Worm (Caenorhabditis elegans): ENCODE measurements around the gene pdl-1.
A peak's percentile ranks its signal among the peaks of the same experiment; 100 is the strongest.

The pdl-1 gene

ce11 chrII:7195541-7195940 lies 11.9 kb downstream of the pdl-1 start, which contains the start of gene acdh-12:
Gene acdh-12, minus strand, starts transcription at chrII:7195641.
- TF ChIP-seq ceh-62 (tag; optimal IDR thresholded peaks at IDR 0.05) (no peak), T26A8.4 (GFP tag; IDR thresholded peaks at IDR 0.05) (no peak), F49E8.2 (tag; optimal IDR thresholded peaks at IDR 0.05; ENCODE audit: borderline replicate concordance) (no peak), daf-8 (GFP tag; IDR thresholded peaks at IDR 0.05) (no peak), F26F4.8 (GFP tag; conservative IDR thresholded peaks at IDR 0.05) (no peak), dmd-8 (GFP tag; IDR thresholded peaks at IDR 0.05) (no peak), unc-130 (GFP tag; optimal IDR thresholded peaks at IDR 0.05) (no peak), hlh-30 (tag; optimal IDR thresholded peaks at IDR 0.05; ENCODE audit: insufficient read depth) (no peak), skn-1 (tag; optimal IDR thresholded peaks at IDR 0.05) (no peak), T20F7.1 (GFP tag; optimal IDR thresholded peaks at IDR 0.05) (no peak), unc-39 (tag; optimal IDR thresholded peaks at IDR 0.05) (no peak), lin-38 (GFP tag; IDR thresholded peaks at IDR 0.05) (no peak), lin-13 (GFP tag; optimal IDR thresholded peaks at IDR 0.05) (no peak), madf-9 (GFP tag; conservative IDR thresholded peaks at IDR 0.05) (no peak), F10B5.3 (tag; optimal IDR thresholded peaks at IDR 0.05) (no peak), F37D6.2 (tag; optimal IDR thresholded peaks at IDR 0.05) (no peak)

DNA sequence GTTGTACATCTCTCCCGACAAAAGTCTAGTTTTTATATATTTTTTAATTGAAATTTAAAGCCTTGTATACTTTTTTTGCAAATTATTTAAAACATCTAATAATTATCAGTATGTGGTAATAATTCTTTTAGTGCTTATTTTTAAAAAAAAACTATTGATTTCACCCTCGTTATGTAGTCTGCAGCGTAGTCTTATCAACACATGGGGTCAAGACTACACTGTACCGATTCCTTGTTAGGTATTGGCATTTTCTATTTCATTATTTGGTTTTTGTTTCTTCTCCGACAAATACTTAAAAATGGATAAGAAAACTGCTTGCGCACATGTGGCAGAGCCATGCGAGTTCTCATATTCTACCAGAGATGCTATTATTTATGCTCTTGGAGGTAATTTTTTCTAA lies 12.4 kb downstream of the pdl-1 start, which contains the start of gene maoc-1:
maoc-1 (plus strand) TSS at position 237 of the 400 bp plus-strand sequence.
- TF ChIP-seq lsy-2 (tag; optimal IDR thresholded peaks at IDR 0.05) = peak in 1 of 2 experiments; percentile 5
- peak; percentile 95 for TF ChIP-seq nhr-28 (tag; optimal IDR thresholded peaks at IDR 0.05)
- no peak for TF ChIP-seq daf-16 (GFP tag; optimal IDR thresholded peaks at IDR 0.05)
- peak; percentile 75 for TF ChIP-seq daf-16 (tag; optimal IDR thresholded peaks at IDR 0.05)
- TF ChIP-seq pha-4 (GFP tag; IDR thresholded peaks at IDR 0.05) = 0 out of 2 replicates have a peak, but pooled peaks have one; percentile 40
- no peak for TF ChIP-seq pha-4 (tag; optimal IDR thresholded peaks at IDR 0.05)
- TF ChIP-seq mes-2 (tag; optimal IDR thresholded peaks at IDR 0.05; ENCODE audit: poor library complexity, severe bottlenecking) = peak; percentile 7
- no peak for TF ChIP-seq lin-13 (GFP tag; optimal IDR thresholded peaks at IDR 0.05)
- TF ChIP-seq nhr-25 (tag; optimal IDR thresholded peaks at IDR 0.05; ENCODE audit: borderline replicate concordance, insufficient read depth) = no peak
- TF ChIP-seq hlh-11 (tag; optimal IDR thresholded peaks at IDR 0.05) = peak; percentile 33
- TF ChIP-seq aha-1 (tag) = no peak
- peak; percentile 37 for TF ChIP-seq nhr-77 (tag; optimal IDR thresholded peaks at IDR 0.05)
- TF ChIP-seq mdl-1 (tag; optimal IDR thresholded peaks at IDR 0.05) = peak in 1 of 2 experiments; percentile 21
- TF ChIP-seq dve-1 (tag; optimal IDR thresholded peaks at IDR 0.05; ENCODE audit: insufficient read depth) = peak; percentile 24

DNA sequence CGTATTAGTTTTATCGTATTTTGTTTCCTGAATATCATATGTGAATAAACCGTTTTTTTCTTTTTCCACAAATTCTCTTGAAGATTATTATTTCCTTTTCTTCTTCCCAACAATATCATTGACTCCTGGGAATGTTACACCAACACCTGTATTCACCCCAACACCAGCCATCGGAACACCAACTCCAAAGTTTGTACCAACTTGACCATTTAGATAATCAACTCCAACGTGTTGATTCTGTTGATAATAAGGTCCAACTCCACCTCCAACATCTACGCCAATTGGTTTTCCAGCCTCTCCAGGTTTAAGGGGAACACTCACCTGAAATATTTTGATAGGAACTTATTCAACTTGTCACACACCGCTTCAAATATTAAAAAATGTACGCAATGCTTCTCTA lies 13.8 kb downstream of the pdl-1 start:
- no peak for TF ChIP-seq ceh-62 (tag; optimal IDR thresholded peaks at IDR 0.05)
- peak; percentile 17; the same call in 1 of the 2 replicates for TF ChIP-seq lin-38 (GFP tag; IDR thresholded peaks at IDR 0.05)
- no peak for TF ChIP-seq lir-3 (tag; optimal IDR thresholded peaks at IDR 0.05)
- TF ChIP-seq mes-2 (tag; optimal IDR thresholded peaks at IDR 0.05; ENCODE audit: poor library complexity, severe bottlenecking) = no peak
- TF ChIP-seq aha-1 (tag) = peak; percentile 95
- TF ChIP-seq set-16 (GFP tag; IDR thresholded peaks at IDR 0.05) = no peak
- TF ChIP-seq mep-1 (tag; optimal IDR thresholded peaks at IDR 0.05) = peak; percentile 29
- no peak for TF ChIP-seq T20F7.1 (GFP tag; optimal IDR thresholded peaks at IDR 0.05)
- TF ChIP-seq ces-1 (GFP tag; optimal IDR thresholded peaks at IDR 0.05) = no peak
- TF ChIP-seq daf-16 (GFP tag; optimal IDR thresholded peaks at IDR 0.05) = no peak
- TF ChIP-seq daf-16 (tag; optimal IDR thresholded peaks at IDR 0.05) = peak; percentile 14
- TF ChIP-seq dmd-8 (GFP tag; IDR thresholded peaks at IDR 0.05) = 0 out of 2 replicates have a peak, but pooled peaks have one; percentile 55

DNA sequence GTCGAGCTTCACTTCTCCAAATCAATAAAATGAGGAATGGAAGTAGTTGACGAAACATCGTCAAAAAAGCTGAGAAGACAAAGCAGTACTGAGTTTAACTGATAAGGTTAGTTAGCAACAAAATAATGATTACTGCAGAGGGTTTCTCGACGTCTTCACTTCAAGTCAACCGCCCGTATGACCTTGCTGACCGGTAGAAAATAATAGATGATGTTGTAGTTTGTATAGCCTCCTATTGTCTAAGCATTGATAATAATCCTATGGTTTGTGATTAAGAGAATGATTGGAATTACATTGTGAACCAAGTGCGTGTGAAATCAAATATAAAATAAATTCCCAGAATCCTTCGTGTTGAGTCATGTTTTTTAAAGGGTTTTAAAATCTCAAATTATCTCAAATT lies 15.7 kb downstream of the pdl-1 start, which contains the start of gene E04F6.6:
E04F6.6 (minus strand) TSS at position 258 of the 400 bp plus-strand sequence.
- TF ChIP-seq saeg-2 (GFP tag; IDR thresholded peaks at IDR 0.05) (no peak), zip-11 (GFP tag; IDR thresholded peaks at IDR 0.05) (no peak), aha-1 (tag) (peak; percentile 30), lin-15B (tag; optimal IDR thresholded peaks at IDR 0.05) (no peak), jun-1 (tag; optimal IDR thresholded peaks at IDR 0.05) (no peak), nhr-28 (tag; optimal IDR thresholded peaks at IDR 0.05) (peak; percentile 87), attf-4 (tag; optimal IDR thresholded peaks at IDR 0.05) (no peak), lin-39 (tag; optimal IDR thresholded peaks at IDR 0.05) (no peak), F26F4.8 (GFP tag; conservative IDR thresholded peaks at IDR 0.05) (no peak)
